Worm (Caenorhabditis elegans) whole organism, L1 larva: Measurements from ENCODE around the gene F57F5.3.

Experiments used
- elt-3 ChIP-seq, 6 experiments: fragments of 150-350 bp in 1 of 6; sonication (generic microtip); optimal IDR thresholded peaks; 2 replicates each; lab custom pipeline; 2017 to 2018; ENCODE audit warnings: missing biosample characterization in 6 of 6, missing genetic modification characterization in 6 of 6, inconsistent platforms in 1 of 6
- fos-1 ChIP-seq: fragments of 150-350 bp; optimal IDR thresholded peaks from 2 replicates; lab custom pipeline; 2014; ENCODE audit warnings: missing biosample characterization, missing genetic modification characterization
- jun-1 ChIP-seq: fragments of 150-350 bp; optimal IDR thresholded peaks from 2 replicates; lab custom pipeline; 2014; ENCODE audit warnings: missing biosample characterization, missing genetic modification reagents, missing genetic modification characterization
- lin-39 ChIP-seq: fragments of 150-350 bp; optimal IDR thresholded peaks from 2 replicates; lab custom pipeline; 2014; ENCODE audit warnings: missing biosample characterization, missing genetic modification reagents, missing genetic modification characterization
- nhr-28 ChIP-seq: fragments of 150-350 bp; optimal IDR thresholded peaks from 2 replicates; lab custom pipeline; 2014; ENCODE audit warnings: missing biosample characterization, missing genetic modification characterization
- unc-62 ChIP-seq: fragments of 150-350 bp; optimal IDR thresholded peaks from 2 replicates; lab custom pipeline; 2014; ENCODE audit warnings: missing biosample characterization, missing genetic modification reagents, missing genetic modification characterization
- unc-98 ChIP-seq: fragments of 200-800 bp; sonication (Bioruptor generic); IDR thresholded peaks from 2 replicates; pipeline ENCODE4 v1.3.6; 2022; ENCODE audit warnings: missing genetic modification characterization, missing compliant biosample characterization

- no peak for TF ChIP-seq unc-62 (GFP tag; lab: Kevin White, UChicago)
- TF ChIP-seq nhr-28: no peak
- no peak for TF ChIP-seq jun-1 (tag; lab: Kevin White, UChicago)
- TF ChIP-seq elt-3 (tag; optimal IDR thresholded peaks at IDR 0.05; lab: Kevin White, UChicago): no peak
- no peak for TF ChIP-seq fos-1 (tag; lab: Kevin White, UChicago)
- no peak for TF ChIP-seq lin-39
- no peak for TF ChIP-seq unc-98 (GFP tag; lab: Robert Waterston, UW)
Observed at ce11 chrV:11997403-11997802, 9.0 kb downstream of the F57F5.3 start.
